Worm (Caenorhabditis elegans) whole organism, L4 larva: ENCODE measurements around the gene C08B6.5.

Experiments used
- D1046.2 ChIP-seq: fragments of 200-800 bp; sonication (Bioruptor generic); IDR thresholded peaks from 2 replicates; pipeline ENCODE4 v1.3.6; 2022; ENCODE audit warnings: missing genetic modification characterization, missing compliant biosample characterization
- F26F4.8 ChIP-seq: fragments of 200-800 bp; sonication (Bioruptor generic); conservative IDR thresholded peaks from 2 replicates; pipeline ENCODE4 v1.3.6; 2022; ENCODE audit warnings: missing genetic modification characterization, missing compliant biosample characterization
- T20F7.1 ChIP-seq: fragments of 200-800 bp; sonication (Bioruptor generic); optimal IDR thresholded peaks from 2 replicates; lab custom pipeline; 2018; ENCODE audit warnings: mild to moderate bottlenecking, missing genetic modification characterization, missing compliant biosample characterization
- T26A8.4 ChIP-seq: fragments of 200-800 bp; sonication (Bioruptor generic); IDR thresholded peaks from 2 replicates; pipeline ENCODE4 v1.3.6; 2022; ENCODE audit warnings: missing genetic modification characterization, missing compliant biosample characterization
- Y105C5A.15 ChIP-seq: fragments of 200-800 bp; sonication (Bioruptor generic); IDR thresholded peaks from 2 replicates; pipeline ENCODE4 v1.3.6; 2022; ENCODE audit warnings: missing genetic modification characterization, missing compliant biosample characterization
- ZK546.5 ChIP-seq, 2 experiments: sonication (generic microtip); optimal IDR thresholded peaks; 2 replicates each; lab custom pipeline; 2017; ENCODE audit warnings: missing biosample characterization in 2 of 2, missing genetic modification characterization in 2 of 2
- aha-1 ChIP-seq: fragments of 150-350 bp; peaks from one replicate; lab custom pipeline; 2014; ENCODE audit warnings: missing biosample characterization, missing genetic modification characterization
- arid-1 ChIP-seq: fragments of 200-800 bp; sonication (Bioruptor generic); conservative IDR thresholded peaks from 2 replicates; pipeline ENCODE4 v1.3.6; 2022; ENCODE audit warnings: missing genetic modification reagents, missing genetic modification characterization, missing compliant biosample characterization
- attf-4 ChIP-seq: sonication (generic microtip); optimal IDR thresholded peaks from 3 replicates; lab custom pipeline; 2017; ENCODE audit warnings: missing biosample characterization, missing genetic modification characterization
- daf-12 ChIP-seq: fragments of 150-350 bp; optimal IDR thresholded peaks from 2 replicates; lab custom pipeline; 2014; ENCODE audit warnings: missing biosample characterization, missing genetic modification reagents, missing genetic modification characterization
- daf-16 ChIP-seq, 3 experiments: sonication (generic microtip); optimal IDR thresholded peaks; 2 replicates each; lab custom pipeline; 2016 to 2017; ENCODE audit warnings: missing genetic modification characterization in 3 of 3, missing genetic modification reagents in 3 of 3, mild to moderate bottlenecking in 2 of 3, missing compliant biosample characterization in 2 of 3, missing biosample characterization in 1 of 3, moderate library complexity in 1 of 3
- daf-19 ChIP-seq: fragments of 200-800 bp; sonication (Bioruptor generic); conservative IDR thresholded peaks from 2 replicates; pipeline ENCODE4 v1.3.6; 2022; ENCODE audit warnings: missing genetic modification characterization, missing compliant biosample characterization
- dmd-6 ChIP-seq: fragments of 200-800 bp; sonication (Bioruptor generic); IDR thresholded peaks from 2 replicates; pipeline ENCODE4 v1.3.6; 2022; ENCODE audit warnings: missing genetic modification reagents, missing genetic modification characterization, missing compliant biosample characterization
- dmd-9 ChIP-seq: fragments of 200-800 bp; sonication (Bioruptor generic); IDR thresholded peaks from 2 replicates; pipeline ENCODE4 v1.3.6; 2022; ENCODE audit warnings: missing genetic modification reagents, missing genetic modification characterization, missing compliant biosample characterization
- dpl-1 ChIP-seq: fragments of 150-350 bp; optimal IDR thresholded peaks from 2 replicates; lab custom pipeline; 2014; ENCODE audit warnings: missing biosample characterization, missing genetic modification reagents, missing genetic modification characterization
- dve-1 ChIP-seq: sonication (generic microtip); optimal IDR thresholded peaks from 2 replicates; lab custom pipeline; 2017; ENCODE audit warnings: antibody characterized with exemption, mild to moderate bottlenecking, missing genetic modification characterization, missing compliant biosample characterization; ENCODE audit not compliant: insufficient read depth
- egl-43 ChIP-seq: fragments of 200-800 bp; sonication (Bioruptor generic); IDR thresholded peaks from 2 replicates; pipeline ENCODE4 v1.3.6; 2022; ENCODE audit warnings: missing genetic modification reagents, missing genetic modification characterization, missing compliant biosample characterization
- fkh-10 ChIP-seq: fragments of 150-350 bp; optimal IDR thresholded peaks from 2 replicates; lab custom pipeline; 2014; ENCODE audit warnings: missing biosample characterization, missing genetic modification reagents, missing genetic modification characterization
- gei-8 ChIP-seq: fragments of 200-800 bp; sonication (Bioruptor generic); optimal IDR thresholded peaks from 2 replicates; lab custom pipeline; 2018; ENCODE audit warnings: mild to moderate bottlenecking, missing genetic modification characterization, missing compliant biosample characterization
- hif-1 ChIP-seq, 2 experiments: sonication (generic microtip); optimal IDR thresholded peaks; 2 replicates each; lab custom pipeline; 2016 to 2017; ENCODE audit warnings: missing compliant biosample characterization in 2 of 2, missing genetic modification characterization in 2 of 2, missing genetic modification reagents in 2 of 2, missing genotype in 2 of 2, mild to moderate bottlenecking in 1 of 2
- hlh-11 ChIP-seq: fragments of 200-800 bp; sonication (Bioruptor generic); optimal IDR thresholded peaks from 2 replicates; lab custom pipeline; 2018; ENCODE audit warnings: mild to moderate bottlenecking, missing genetic modification characterization, missing compliant biosample characterization
- jun-1 ChIP-seq: fragments of 150-350 bp; optimal IDR thresholded peaks from 2 replicates; lab custom pipeline; 2014; ENCODE audit warnings: missing biosample characterization, missing genetic modification reagents, missing genetic modification characterization
- lin-1 ChIP-seq: fragments of 200-800 bp; sonication (Bioruptor generic); IDR thresholded peaks from 2 replicates; pipeline ENCODE4 v1.3.6; 2022; ENCODE audit warnings: missing genetic modification reagents, missing genetic modification characterization, missing compliant biosample characterization
- lin-13 ChIP-seq: fragments of 150-350 bp; optimal IDR thresholded peaks from 2 replicates; lab custom pipeline; 2014; ENCODE audit warnings: missing biosample characterization, missing genetic modification reagents, missing genetic modification characterization
- lin-29 ChIP-seq: fragments of 200-800 bp; sonication (Bioruptor generic); IDR thresholded peaks from 2 replicates; pipeline ENCODE4 v1.3.6; 2022; ENCODE audit warnings: missing genetic modification reagents, missing genetic modification characterization, missing compliant biosample characterization
- lsy-2 ChIP-seq, 2 experiments: fragments of 150-350 bp in 1 of 2; sonication (generic microtip) in 1 of 2; optimal IDR thresholded peaks; 2 replicates each; lab custom pipeline; 2014 to 2017; ENCODE audit warnings: missing biosample characterization in 2 of 2, missing genetic modification characterization in 2 of 2
- madf-9 ChIP-seq: fragments of 200-800 bp; sonication (Bioruptor generic); conservative IDR thresholded peaks from 2 replicates; pipeline ENCODE4 v1.3.6; 2022; ENCODE audit warnings: missing genetic modification reagents, missing genetic modification characterization, missing compliant biosample characterization
- mdl-1 ChIP-seq, 2 experiments: fragments of 150-350 bp in 1 of 2; sonication (generic microtip) in 1 of 2; optimal IDR thresholded peaks; 2 replicates each; lab custom pipeline; 2014 to 2017; ENCODE audit warnings: missing biosample characterization in 2 of 2, missing genetic modification characterization in 2 of 2
- mep-1 ChIP-seq: fragments of 150-350 bp; sonication (generic microtip); optimal IDR thresholded peaks from 3 replicates; lab custom pipeline; 2014; ENCODE audit warnings: missing biosample characterization, missing genetic modification characterization
- mes-2 ChIP-seq: sonication (generic microtip); optimal IDR thresholded peaks from 2 replicates; lab custom pipeline; 2016; ENCODE audit warnings: missing genotype, mild to moderate bottlenecking, missing genetic modification characterization, missing compliant biosample characterization; ENCODE audit not compliant: poor library complexity, severe bottlenecking
- nhr-102 ChIP-seq: sonication (generic microtip); optimal IDR thresholded peaks from 2 replicates; lab custom pipeline; 2016; ENCODE audit warnings: mild to moderate bottlenecking, missing genetic modification characterization, moderate library complexity, missing compliant biosample characterization
- nhr-237 ChIP-seq: sonication (generic microtip); optimal IDR thresholded peaks from 2 replicates; lab custom pipeline; 2017; ENCODE audit warnings: missing biosample characterization, missing genetic modification characterization
- nhr-41 ChIP-seq: fragments of 200-800 bp; sonication (Bioruptor generic); IDR thresholded peaks from 2 replicates; pipeline ENCODE4 v1.3.6; 2022; ENCODE audit warnings: missing genetic modification reagents, missing genetic modification characterization, missing compliant biosample characterization
- nhr-6 ChIP-seq: fragments of 150-350 bp; optimal IDR thresholded peaks from 2 replicates; lab custom pipeline; 2014; ENCODE audit warnings: missing biosample characterization, missing genetic modification characterization
- nhr-77 ChIP-seq: fragments of 150-350 bp; optimal IDR thresholded peaks from 2 replicates; lab custom pipeline; 2014; ENCODE audit warnings: missing biosample characterization, missing genetic modification characterization
- pqm-1 ChIP-seq: sonication (generic microtip); optimal IDR thresholded peaks from 2 replicates; lab custom pipeline; 2017; ENCODE audit warnings: missing biosample characterization, missing genetic modification characterization
- rbr-2 ChIP-seq: sonication (generic microtip); optimal IDR thresholded peaks from 2 replicates; lab custom pipeline; 2016; ENCODE audit warnings: missing genotype, missing genetic modification characterization, missing compliant biosample characterization
- saeg-2 ChIP-seq: fragments of 200-800 bp; sonication (Bioruptor generic); IDR thresholded peaks from 2 replicates; pipeline ENCODE4 v1.3.6; 2022; ENCODE audit warnings: missing genetic modification reagents, missing genetic modification characterization, missing compliant biosample characterization
- set-16 ChIP-seq: fragments of 200-800 bp; sonication (Bioruptor generic); IDR thresholded peaks from 2 replicates; pipeline ENCODE4 v1.3.6; 2022; ENCODE audit warnings: missing genetic modification reagents, missing genetic modification characterization, missing compliant biosample characterization
- spr-1 ChIP-seq: sonication (generic microtip); optimal IDR thresholded peaks from 2 replicates; lab custom pipeline; 2016; ENCODE audit warnings: mild to moderate bottlenecking, missing genetic modification characterization, missing compliant biosample characterization
- tag-97 ChIP-seq: fragments of 200-800 bp; sonication (Bioruptor generic); IDR thresholded peaks from 2 replicates; pipeline ENCODE4 v1.3.6; 2022; ENCODE audit warnings: missing genetic modification characterization, missing compliant biosample characterization
- unc-130 ChIP-seq: sonication (generic microtip); optimal IDR thresholded peaks from 2 replicates; lab custom pipeline; 2016; ENCODE audit warnings: missing genetic modification reagents, missing genetic modification characterization, missing compliant biosample characterization
- unc-62 ChIP-seq, 3 experiments: fragments of 150-350 bp in 1 of 3; sonication (generic microtip); optimal IDR thresholded peaks in 2 of 3; peaks in 1 of 3; 1 replicate in 1 of 3; 2 replicates in 2 of 3; lab custom pipeline; 2014 to 2017; ENCODE audit warnings: missing biosample characterization in 3 of 3, missing genetic modification characterization in 3 of 3, missing genetic modification reagents in 3 of 3, missing genotype in 1 of 3
- vab-7 ChIP-seq: fragments of 200-800 bp; sonication (Bioruptor generic); IDR thresholded peaks from 2 replicates; pipeline ENCODE4 v1.3.6; 2022; ENCODE audit warnings: missing genetic modification reagents, missing genetic modification characterization, missing compliant biosample characterization
- ztf-11 ChIP-seq: fragments of 150-350 bp; optimal IDR thresholded peaks from 2 replicates; lab custom pipeline; 2014; ENCODE audit warnings: missing biosample characterization, missing genetic modification characterization
- ztf-7 ChIP-seq: fragments of 150-350 bp; optimal IDR thresholded peaks from 2 replicates; lab custom pipeline; 2014; ENCODE audit warnings: missing biosample characterization, missing genetic modification characterization

The C08B6.5 gene

ce11 chrV:10098429-10098828 is 19.1 kb upstream of the C08B6.5 start, which contains the start of gene ugt-47 (continued):
- no peak for TF ChIP-seq madf-9
- TF ChIP-seq ZK546.5 (tag; optimal IDR thresholded peaks at IDR 0.05; lab: Kevin White, UChicago): no peak
- TF ChIP-seq T20F7.1 (GFP tag; lab: Kevin White, UChicago): no peak
- TF ChIP-seq unc-62 (GFP tag; optimal IDR thresholded peaks at IDR 0.05 in 1 of 2; lab: Kevin White, UChicago): peak in 1 of 2 experiments; percentile 14
- no peak for TF ChIP-seq unc-62 (tag; optimal IDR thresholded peaks at IDR 0.05; lab: Kevin White, UChicago)
- TF ChIP-seq hlh-11 (tag; lab: Kevin White, UChicago): peak; percentile 51
- TF ChIP-seq, all 104 proteins: peak for 8

ce11 chrV:10101916-10102315 is 15.6 kb upstream of the C08B6.5 start, which contains the start of gene C08B6.14:
C08B6.14 (minus strand) TSS chrV:10102016.
- no peak for TF ChIP-seq gei-8 (GFP tag; lab: Kevin White, UChicago)
- 0 out of 2 replicates have a peak, but pooled peaks have one; percentile 24 for TF ChIP-seq F26F4.8 (GFP tag; lab: Robert Waterston, UW)
- TF ChIP-seq, all 104 proteins: peak for 1

ce11 chrV:10103811-10104210 is 13.8 kb upstream of the C08B6.5 start:
- TF ChIP-seq ztf-11 (tag; lab: Kevin White, UChicago): no peak
- peak; percentile 80 for TF ChIP-seq ztf-7 (tag; lab: Kevin White, UChicago)
- no peak for TF ChIP-seq hif-1 (tag; optimal IDR thresholded peaks at IDR 0.05; lab: Kevin White, UChicago)
- TF ChIP-seq lin-1 (GFP tag; lab: Robert Waterston, UW): no peak
- no peak for TF ChIP-seq D1046.2 (GFP tag; lab: Robert Waterston, UW)
- TF ChIP-seq mes-2 (tag; lab: Kevin White, UChicago): no peak
- peak; percentile 34 for TF ChIP-seq pqm-1 (tag; lab: Kevin White, UChicago)
- TF ChIP-seq daf-16 (GFP tag; optimal IDR thresholded peaks at IDR 0.05; lab: Kevin White, UChicago): no peak
- peak; percentile 48 for TF ChIP-seq daf-16 (tag; optimal IDR thresholded peaks at IDR 0.05; lab: Kevin White, UChicago)
- TF ChIP-seq spr-1 (tag; lab: Kevin White, UChicago): no peak
- TF ChIP-seq tag-97: no peak
- no peak for TF ChIP-seq lin-13 (GFP tag; lab: Kevin White, UChicago)
- TF ChIP-seq T26A8.4 (GFP tag; lab: Robert Waterston, UW): no peak
- no peak for TF ChIP-seq lsy-2 (tag; optimal IDR thresholded peaks at IDR 0.05; lab: Kevin White, UChicago)
- no peak for TF ChIP-seq dpl-1 (GFP tag; lab: Kevin White, UChicago)
- peak; percentile 29 for TF ChIP-seq dve-1 (tag; lab: Kevin White, UChicago)
- TF ChIP-seq nhr-41: no peak
- no peak for TF ChIP-seq arid-1
- no peak for TF ChIP-seq Y105C5A.15
- TF ChIP-seq nhr-237 (tag; lab: Kevin White, UChicago): no peak
- no peak for TF ChIP-seq set-16
- TF ChIP-seq rbr-2 (tag; lab: Kevin White, UChicago): no peak
- TF ChIP-seq attf-4 (tag; lab: Kevin White, UChicago): no peak
- TF ChIP-seq mep-1 (tag; lab: Kevin White, UChicago): peak; percentile 38
- peak; percentile 87 for TF ChIP-seq aha-1 (tag; lab: Kevin White, UChicago)
- TF ChIP-seq dmd-6: 0 out of 2 replicates have a peak, but pooled peaks have one; percentile 23
- TF ChIP-seq egl-43 (GFP tag; lab: Robert Waterston, UW): no peak
- no peak for TF ChIP-seq unc-130 (GFP tag; lab: Kevin White, UChicago)

ce11 chrV:10104785-10105310 is 12.7 kb upstream of the C08B6.5 start, which contains the start of gene ugt-17:
ugt-17 (minus strand) TSS chrV:10104964.
- TF ChIP-seq T26A8.4 (GFP tag; lab: Robert Waterston, UW): no peak
- no peak for TF ChIP-seq jun-1 (tag; lab: Kevin White, UChicago)
- no peak for TF ChIP-seq saeg-2 (GFP tag; lab: Robert Waterston, UW)
- TF ChIP-seq lin-29: no peak
- no peak for TF ChIP-seq mdl-1 (tag; optimal IDR thresholded peaks at IDR 0.05; lab: Kevin White, UChicago)
- peak; percentile 78 for TF ChIP-seq dmd-6
- no peak for TF ChIP-seq nhr-6 (tag; lab: Kevin White, UChicago)
- no peak for TF ChIP-seq vab-7 (GFP tag; lab: Robert Waterston, UW)
- no peak for TF ChIP-seq daf-19 (GFP tag; lab: Robert Waterston, UW)
- peak; percentile 61 for TF ChIP-seq nhr-77 (tag; lab: Kevin White, UChicago)
- TF ChIP-seq hif-1 (tag; optimal IDR thresholded peaks at IDR 0.05; lab: Kevin White, UChicago): no peak
- TF ChIP-seq fkh-10 (GFP tag; lab: Kevin White, UChicago): no peak
- TF ChIP-seq nhr-102 (tag; lab: Kevin White, UChicago): peak; percentile 7
- TF ChIP-seq dve-1 (tag; lab: Kevin White, UChicago): peak; percentile 70
- no peak for TF ChIP-seq dmd-9 (GFP tag; lab: Robert Waterston, UW)
- TF ChIP-seq daf-12 (tag; lab: Kevin White, UChicago): no peak
